Worm (Caenorhabditis elegans) whole organism, late embryonic: ENCODE measurements around the gene tsen-2.
A peak's percentile ranks its signal among the peaks of the same experiment; 100 is the strongest.

Experiments
- C08G9.2 ChIP-seq: sonication (generic microtip); optimal IDR thresholded peaks from 2 replicates; lab custom pipeline; 2016; ENCODE audit warnings: mild to moderate bottlenecking, missing genetic modification characterization, moderate library complexity, missing compliant biosample characterization
- C38D4.7 ChIP-seq: fragments of 200-800 bp; sonication (Bioruptor generic); optimal IDR thresholded peaks from 2 replicates; lab custom pipeline; 2018; ENCODE audit warnings: mild to moderate bottlenecking, missing genetic modification characterization, moderate library complexity, missing compliant biosample characterization
- F13H6.1 ChIP-seq: sonication (generic microtip); optimal IDR thresholded peaks from 2 replicates; lab custom pipeline; 2016; ENCODE audit warnings: missing genetic modification characterization, missing compliant biosample characterization
- K02D7.2 ChIP-seq: sonication (generic microtip); optimal IDR thresholded peaks from 2 replicates; lab custom pipeline; 2017; ENCODE audit warnings: mild to moderate bottlenecking, missing genetic modification characterization, missing compliant biosample characterization
- ama-1 ChIP-seq: fragments of 150-350 bp; optimal IDR thresholded peaks from 2 replicates; lab custom pipeline; 2014
- ceh-14 ChIP-seq: sonication (generic microtip); optimal IDR thresholded peaks from 2 replicates; lab custom pipeline; 2016; ENCODE audit warnings: missing genotype, missing genetic modification characterization, missing compliant biosample characterization
- ceh-19 ChIP-seq: fragments of 200-800 bp; sonication (Bioruptor generic); optimal IDR thresholded peaks from 2 replicates; lab custom pipeline; 2018; ENCODE audit warnings: mild to moderate bottlenecking, missing genetic modification characterization, missing compliant biosample characterization
- ceh-24 ChIP-seq: sonication (generic microtip); optimal IDR thresholded peaks from 2 replicates; lab custom pipeline; 2016; ENCODE audit warnings: mild to moderate bottlenecking, missing genetic modification characterization, missing compliant biosample characterization
- ceh-31 ChIP-seq: sonication (generic microtip); optimal IDR thresholded peaks from 2 replicates; lab custom pipeline; 2016; ENCODE audit warnings: missing genetic modification characterization, missing compliant biosample characterization
- ceh-34 ChIP-seq: sonication (generic microtip); optimal IDR thresholded peaks from 2 replicates; lab custom pipeline; 2016; ENCODE audit warnings: mild to moderate bottlenecking, missing genetic modification characterization, missing compliant biosample characterization
- ceh-45 ChIP-seq: fragments of 200-800 bp; sonication (Bioruptor generic); IDR thresholded peaks from 2 replicates; pipeline ENCODE4 v1.3.6; 2022; ENCODE audit warnings: missing genetic modification reagents, missing genetic modification characterization, missing compliant biosample characterization
- ceh-9 ChIP-seq: sonication (generic microtip); optimal IDR thresholded peaks from 2 replicates; lab custom pipeline; 2016; ENCODE audit warnings: mild to moderate bottlenecking, missing genetic modification characterization, inconsistent platforms, missing compliant biosample characterization
- che-1 ChIP-seq: sonication (generic microtip); optimal IDR thresholded peaks from 2 replicates; lab custom pipeline; 2016; ENCODE audit warnings: mild to moderate bottlenecking, missing genetic modification characterization, missing compliant biosample characterization
- dmd-4 ChIP-seq: sonication (generic microtip); optimal IDR thresholded peaks from 2 replicates; lab custom pipeline; 2016; ENCODE audit warnings: borderline replicate concordance, missing genetic modification characterization, missing compliant biosample characterization
- dve-1 ChIP-seq: sonication (generic microtip); optimal IDR thresholded peaks from 2 replicates; lab custom pipeline; 2017; ENCODE audit warnings: antibody characterized with exemption, mild to moderate bottlenecking, missing genetic modification characterization, missing compliant biosample characterization
- eyg-1 ChIP-seq: sonication (generic microtip); optimal IDR thresholded peaks from 2 replicates; lab custom pipeline; 2016; ENCODE audit warnings: missing genotype, missing genetic modification characterization, missing compliant biosample characterization
- fax-1 ChIP-seq: sonication (generic microtip); optimal IDR thresholded peaks from 2 replicates; lab custom pipeline; 2016; ENCODE audit warnings: missing genotype, missing genetic modification characterization, missing compliant biosample characterization
- fkh-10 ChIP-seq: fragments of 150-350 bp; optimal IDR thresholded peaks from 2 replicates; lab custom pipeline; 2014; ENCODE audit warnings: missing biosample characterization, missing genetic modification reagents, missing genetic modification characterization
- fkh-6 ChIP-seq: sonication (generic microtip); optimal IDR thresholded peaks from 2 replicates; lab custom pipeline; 2016; ENCODE audit warnings: missing genetic modification characterization, missing compliant biosample characterization
- gmeb-2 ChIP-seq: sonication (generic microtip); optimal IDR thresholded peaks from 2 replicates; lab custom pipeline; 2016; ENCODE audit warnings: missing genetic modification characterization, inconsistent platforms, missing compliant biosample characterization
- hlh-13 ChIP-seq: fragments of 200-800 bp; sonication (Bioruptor generic); optimal IDR thresholded peaks from 2 replicates; lab custom pipeline; 2018; ENCODE audit warnings: mild to moderate bottlenecking, missing genetic modification characterization, missing compliant biosample characterization
- hlh-15 ChIP-seq: sonication (generic microtip); optimal IDR thresholded peaks from 2 replicates; lab custom pipeline; 2016; ENCODE audit warnings: missing genetic modification characterization, missing compliant biosample characterization
- hlh-30 ChIP-seq: sonication (generic microtip); optimal IDR thresholded peaks from 2 replicates; lab custom pipeline; 2017; ENCODE audit warnings: antibody characterized with exemption, missing genetic modification characterization, missing compliant biosample characterization; ENCODE audit not compliant: insufficient read depth
- hlh-6 ChIP-seq: sonication (generic microtip); optimal IDR thresholded peaks from 2 replicates; lab custom pipeline; 2016; ENCODE audit warnings: missing genotype, missing genetic modification characterization, missing compliant biosample characterization
- lim-6 ChIP-seq: sonication (generic microtip); optimal IDR thresholded peaks from 2 replicates; lab custom pipeline; 2016; ENCODE audit warnings: missing genetic modification characterization, missing compliant biosample characterization
- madf-2 ChIP-seq: sonication (generic microtip); optimal IDR thresholded peaks from 2 replicates; lab custom pipeline; 2017; ENCODE audit warnings: missing genetic modification characterization, missing compliant biosample characterization
- mec-3 ChIP-seq: sonication (generic microtip); optimal IDR thresholded peaks from 2 replicates; lab custom pipeline; 2016; ENCODE audit warnings: borderline replicate concordance, missing genetic modification characterization, missing compliant biosample characterization
- nfya-1 ChIP-seq: sonication (generic microtip); optimal IDR thresholded peaks from 2 replicates; lab custom pipeline; 2017; ENCODE audit warnings: missing genetic modification characterization, mild to moderate bottlenecking, missing compliant biosample characterization, antibody characterized with exemption, moderate library complexity
- nhr-232 ChIP-seq: sonication (generic microtip); optimal IDR thresholded peaks from 2 replicates; lab custom pipeline; 2016; ENCODE audit warnings: missing genetic modification characterization, missing compliant biosample characterization
- npax-4 ChIP-seq: sonication (generic microtip); optimal IDR thresholded peaks from 2 replicates; lab custom pipeline; 2016; ENCODE audit warnings: missing genetic modification characterization, missing compliant biosample characterization
- odd-2 ChIP-seq: sonication (generic microtip); optimal IDR thresholded peaks from 2 replicates; lab custom pipeline; 2017; ENCODE audit warnings: antibody characterized with exemption, mild to moderate bottlenecking, missing genetic modification characterization, missing compliant biosample characterization
- pag-3 ChIP-seq: sonication (generic microtip); optimal IDR thresholded peaks from 2 replicates; lab custom pipeline; 2016; ENCODE audit warnings: missing compliant biosample characterization, missing genetic modification characterization, borderline replicate concordance
- pat-9 ChIP-seq: fragments of 200-800 bp; sonication (Bioruptor generic); optimal IDR thresholded peaks from 2 replicates; lab custom pipeline; 2018; ENCODE audit warnings: mild to moderate bottlenecking, missing genetic modification characterization, moderate library complexity, missing compliant biosample characterization
- pax-1 ChIP-seq: fragments of 150-350 bp; optimal IDR thresholded peaks from 2 replicates; lab custom pipeline; 2014; ENCODE audit warnings: missing biosample characterization, missing genetic modification characterization
- pha-4 ChIP-seq: fragments of 150-350 bp; optimal IDR thresholded peaks from 2 replicates; lab custom pipeline; 2018; ENCODE audit warnings: missing biosample characterization, missing genetic modification reagents, missing genetic modification characterization
- pqm-1 ChIP-seq: sonication (generic microtip); optimal IDR thresholded peaks from 2 replicates; lab custom pipeline; 2016; ENCODE audit warnings: missing genetic modification characterization, missing compliant biosample characterization
- pros-1 ChIP-seq: fragments of 150-350 bp; optimal IDR thresholded peaks from 2 replicates; lab custom pipeline; 2014; ENCODE audit warnings: missing biosample characterization, missing genetic modification reagents, missing genetic modification characterization
- ref-2 ChIP-seq: sonication (generic microtip); optimal IDR thresholded peaks from 2 replicates; lab custom pipeline; 2016; ENCODE audit warnings: missing genetic modification characterization, missing compliant biosample characterization
- sdc-2 ChIP-seq: sonication (generic microtip); optimal IDR thresholded peaks from 2 replicates; lab custom pipeline; 2016; ENCODE audit warnings: missing genotype, missing genetic modification characterization, missing compliant biosample characterization
- sox-2 ChIP-seq: fragments of 200-800 bp; sonication (Bioruptor generic); IDR thresholded peaks from 2 replicates; pipeline ENCODE4 v1.3.6; 2022; ENCODE audit warnings: missing genetic modification reagents, missing genetic modification characterization, missing compliant biosample characterization
- sox-4 ChIP-seq: sonication (generic microtip); optimal IDR thresholded peaks from 2 replicates; lab custom pipeline; 2017; ENCODE audit warnings: mild to moderate bottlenecking, missing genetic modification characterization, inconsistent platforms, missing compliant biosample characterization
- tbx-2 ChIP-seq: sonication (generic microtip); optimal IDR thresholded peaks from 2 replicates; lab custom pipeline; 2016; ENCODE audit warnings: missing genetic modification characterization, missing compliant biosample characterization
- tbx-7 ChIP-seq: sonication (generic microtip); optimal IDR thresholded peaks from 2 replicates; lab custom pipeline; 2016; ENCODE audit warnings: missing genotype, missing genetic modification characterization, missing compliant biosample characterization
- unc-42 ChIP-seq: sonication (generic microtip); optimal IDR thresholded peaks from 2 replicates; lab custom pipeline; 2016; ENCODE audit warnings: missing genotype, missing genetic modification characterization, missing compliant biosample characterization
- unc-55 ChIP-seq: sonication (generic microtip); optimal IDR thresholded peaks from 2 replicates; lab custom pipeline; 2017; ENCODE audit warnings: missing biosample characterization, missing genetic modification reagents, missing genetic modification characterization
- unc-86 ChIP-seq: sonication (generic microtip); optimal IDR thresholded peaks from 2 replicates; lab custom pipeline; 2016; ENCODE audit warnings: missing genetic modification characterization, missing compliant biosample characterization
- zip-5 ChIP-seq: sonication (generic microtip); optimal IDR thresholded peaks from 2 replicates; lab custom pipeline; 2016; ENCODE audit warnings: missing genetic modification characterization, missing compliant biosample characterization
- ztf-16 ChIP-seq: sonication (generic microtip); optimal IDR thresholded peaks from 2 replicates; lab custom pipeline; 2017; ENCODE audit warnings: missing genetic modification characterization, missing compliant biosample characterization

Gene tsen-2

DNA sequence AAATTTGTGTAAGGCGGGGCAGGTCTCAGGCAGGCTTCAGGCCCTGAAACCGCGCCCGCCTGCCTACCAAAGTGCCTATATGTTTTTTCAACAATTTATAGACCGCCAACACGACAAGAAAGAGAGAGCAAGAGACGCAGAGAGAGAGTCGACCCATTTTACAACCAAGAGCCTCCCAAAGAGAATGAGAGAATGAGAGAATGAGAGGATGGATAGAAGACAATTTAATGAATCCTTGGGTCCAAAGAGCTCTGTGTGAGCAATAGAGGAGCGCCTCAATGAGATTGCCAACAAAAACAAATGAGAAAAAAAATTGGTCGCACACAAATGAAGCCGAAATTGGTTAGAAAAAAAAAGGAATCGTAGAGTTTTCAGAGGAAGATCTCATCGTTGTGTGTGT, 39.8 kb upstream of the tsen-2 start:
- TF ChIP-seq K02D7.2 (tag; lab: Kevin White, UChicago) = no peak
- TF ChIP-seq unc-42 = peak; percentile 59
- TF ChIP-seq ceh-34 (tag; lab: Kevin White, UChicago) = peak; percentile 34
- no peak for TF ChIP-seq hlh-6
- TF ChIP-seq fkh-6 (tag; lab: Kevin White, UChicago) = no peak

DNA sequence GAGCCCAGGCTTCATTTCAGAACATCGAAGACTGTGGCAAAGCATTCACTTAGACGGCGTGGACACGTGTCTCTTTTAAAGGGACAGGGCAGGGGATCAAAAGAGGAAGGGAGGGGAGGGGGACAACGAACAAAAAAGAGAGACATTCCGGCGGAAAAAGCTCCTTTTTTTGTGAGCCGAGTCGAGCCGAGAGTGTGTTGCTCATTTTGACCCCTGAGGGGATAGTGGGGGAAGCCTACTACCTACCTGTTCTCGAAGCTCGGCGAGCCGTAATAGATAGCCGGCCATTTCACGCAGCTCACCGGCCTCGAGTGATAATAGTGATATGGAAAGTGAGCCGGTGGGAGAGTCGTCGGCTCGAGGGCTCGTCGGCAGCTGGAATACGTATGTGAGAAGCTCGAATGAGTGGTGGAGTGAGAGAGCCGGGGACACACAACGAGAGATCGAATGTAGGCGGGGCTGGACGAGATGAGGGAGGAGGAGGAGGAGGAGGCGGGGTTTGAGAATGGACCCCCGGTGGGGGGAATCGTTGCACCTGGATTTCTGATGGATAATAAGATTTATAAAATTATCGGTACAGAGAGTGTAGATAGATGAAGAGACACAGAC, 38.7 kb upstream of the tsen-2 start:
- TF ChIP-seq ceh-14 (peak; percentile 0), F13H6.1 (no peak), nhr-232 (tag; lab: Kevin White, UChicago) (no peak), tbx-7 (tag; lab: Kevin White, UChicago) (no peak), tbx-2 (tag; lab: Kevin White, UChicago) (no peak), C08G9.2 (tag; lab: Kevin White, UChicago) (no peak), dmd-4 (tag; lab: Kevin White, UChicago) (no peak), ceh-31 (tag; lab: Kevin White, UChicago) (no peak), gmeb-2 (no peak), ztf-16 (tag; lab: Kevin White, UChicago) (no peak), unc-86 (tag; lab: Kevin White, UChicago) (no peak), K02D7.2 (tag; lab: Kevin White, UChicago) (peak; percentile 59), ceh-45 (GFP tag; lab: Robert Waterston, UW) (no peak), sox-2 (GFP tag; lab: Robert Waterston, UW) (no peak), ceh-24 (no peak), pha-4 (no peak), madf-2 (no peak), hlh-30 (tag; lab: Kevin White, UChicago) (no peak), ceh-19 (GFP tag; lab: Kevin White, UChicago) (no peak), unc-42 (no peak), pqm-1 (tag; lab: Kevin White, UChicago) (no peak), hlh-15 (tag; lab: Kevin White, UChicago) (no peak), dve-1 (tag; lab: Kevin White, UChicago) (no peak), ama-1 (lab: Kevin White, UChicago) (peak; percentile 76), sox-4 (tag; lab: Kevin White, UChicago) (peak; percentile 3), nfya-1 (peak; percentile 3), fax-1 (tag; lab: Kevin White, UChicago) (no peak), pat-9 (tag; lab: Kevin White, UChicago) (no peak), pros-1 (tag; lab: Kevin White, UChicago) (no peak)
- TF ChIP-seq, all 69 proteins: peak for 5

DNA sequence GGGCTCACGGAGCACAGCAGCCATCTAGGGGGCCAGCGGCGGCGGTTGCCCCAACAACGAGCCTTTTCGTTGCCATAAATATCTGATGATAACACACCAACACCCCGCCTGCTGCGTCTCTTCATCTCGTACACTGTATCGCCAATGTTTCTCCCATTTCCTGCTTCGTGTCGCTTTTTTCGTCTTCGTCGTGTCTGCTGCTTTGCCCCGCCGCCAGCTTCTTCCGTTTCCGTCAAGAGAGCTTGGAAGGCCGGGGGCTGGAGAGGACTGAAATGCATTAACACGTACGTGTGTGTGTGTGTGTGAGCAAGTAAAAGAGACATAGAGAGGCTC, 37.8 kb upstream of the tsen-2 start:
- TF ChIP-seq dve-1 (tag; lab: Kevin White, UChicago) = no peak
- TF ChIP-seq nhr-232 (tag; lab: Kevin White, UChicago) = no peak
- no peak for TF ChIP-seq sox-2 (GFP tag; lab: Robert Waterston, UW)
- TF ChIP-seq pat-9 (tag; lab: Kevin White, UChicago) = peak; percentile 17
- TF ChIP-seq npax-4 (tag; lab: Kevin White, UChicago) = no peak
- peak; percentile 51 for TF ChIP-seq ceh-14
- no peak for TF ChIP-seq pha-4
- no peak for TF ChIP-seq ref-2 (tag; lab: Kevin White, UChicago)
- TF ChIP-seq lim-6 (tag; lab: Kevin White, UChicago) = no peak
- peak; percentile 36 for TF ChIP-seq mec-3 (tag; lab: Kevin White, UChicago)
- TF ChIP-seq hlh-30 (tag; lab: Kevin White, UChicago) = no peak
- peak; percentile 41 for TF ChIP-seq che-1 (tag; lab: Kevin White, UChicago)
- no peak for TF ChIP-seq madf-2
- no peak for TF ChIP-seq tbx-2 (tag; lab: Kevin White, UChicago)
- no peak for TF ChIP-seq pag-3 (tag; lab: Kevin White, UChicago)
- TF ChIP-seq unc-55 (GFP tag; lab: Kevin White, UChicago) = no peak
- TF ChIP-seq fkh-6 (tag; lab: Kevin White, UChicago) = no peak
- no peak for TF ChIP-seq pax-1 (tag; lab: Kevin White, UChicago)
- TF ChIP-seq zip-5 (tag; lab: Kevin White, UChicago) = no peak
- no peak for TF ChIP-seq fkh-10 (GFP tag; lab: Kevin White, UChicago)
- no peak for TF ChIP-seq odd-2 (tag; lab: Kevin White, UChicago)
- no peak for TF ChIP-seq hlh-13 (GFP tag; lab: Kevin White, UChicago)
- no peak for TF ChIP-seq C38D4.7
- TF ChIP-seq unc-86 (tag; lab: Kevin White, UChicago) = no peak
- no peak for TF ChIP-seq tbx-7 (tag; lab: Kevin White, UChicago)
- TF ChIP-seq ama-1 (lab: Kevin White, UChicago) = no peak
- TF ChIP-seq ceh-31 (tag; lab: Kevin White, UChicago) = peak; percentile 24
- TF ChIP-seq eyg-1 (tag; lab: Kevin White, UChicago) = no peak
- TF ChIP-seq K02D7.2 (tag; lab: Kevin White, UChicago) = peak; percentile 49
- no peak for TF ChIP-seq ceh-9 (tag; lab: Kevin White, UChicago)
- no peak for TF ChIP-seq sdc-2 (tag; lab: Kevin White, UChicago)
